Worm (Caenorhabditis elegans): ENCODE results near the gene swsn-3.

ce11 chrIII:2795442-2796023 lies 27.1 kb upstream of the swsn-3 start:
- TF ChIP-seq nhr-11 (tag; optimal IDR thresholded peaks at IDR 0.05) (no peak), nhr-12 (tag; optimal IDR thresholded peaks at IDR 0.05) (no peak), nhr-77 (tag; optimal IDR thresholded peaks at IDR 0.05) (no peak), mdl-1 (tag; optimal IDR thresholded peaks at IDR 0.05) (no peak), nhr-10 (tag; optimal IDR thresholded peaks at IDR 0.05) (no peak), lsy-2 (tag; optimal IDR thresholded peaks at IDR 0.05) (no peak), elt-3 (tag; optimal IDR thresholded peaks at IDR 0.05) (no peak), snpc-4 (tag; optimal IDR thresholded peaks at IDR 0.05) (no peak), elt-1 (tag; optimal IDR thresholded peaks at IDR 0.05) (no peak), nhr-237 (tag; optimal IDR thresholded peaks at IDR 0.05) (no peak), ama-1 (optimal IDR thresholded peaks at IDR 0.05) (no peak), fos-1 (tag; optimal IDR thresholded peaks at IDR 0.05) (no peak)
